Worm (Caenorhabditis elegans) whole organism, early embryonic: Measurements from ENCODE around the gene glb-2.

Experiments used
- B0310.2 ChIP-seq: sonication (generic microtip); optimal IDR thresholded peaks from 2 replicates; lab custom pipeline; 2016; ENCODE audit warnings: mild to moderate bottlenecking, missing genetic modification characterization, missing compliant biosample characterization
- F13C5.2 ChIP-seq: sonication (generic microtip); optimal IDR thresholded peaks from 2 replicates; lab custom pipeline; 2017; ENCODE audit warnings: mild to moderate bottlenecking, missing genetic modification characterization, inconsistent platforms, missing compliant biosample characterization
- aly-1 ChIP-seq: sonication (generic microtip); optimal IDR thresholded peaks from 2 replicates; lab custom pipeline; 2016; ENCODE audit warnings: missing genetic modification characterization, missing compliant biosample characterization
- ama-1 ChIP-seq: fragments of 150-350 bp; optimal IDR thresholded peaks from 2 replicates; lab custom pipeline; 2014
- ceh-13 ChIP-seq: fragments of 200-800 bp; sonication (Bioruptor generic); optimal IDR thresholded peaks from 2 replicates; lab custom pipeline; 2018; ENCODE audit warnings: mild to moderate bottlenecking, missing genetic modification characterization, missing compliant biosample characterization
- ceh-36 ChIP-seq: sonication (generic microtip); optimal IDR thresholded peaks from 2 replicates; lab custom pipeline; 2016; ENCODE audit warnings: missing genetic modification characterization, inconsistent platforms, missing compliant biosample characterization
- ets-7 ChIP-seq: sonication (generic microtip); optimal IDR thresholded peaks from 2 replicates; lab custom pipeline; 2016; ENCODE audit warnings: missing genotype, missing genetic modification characterization, missing compliant biosample characterization
- flt-1 ChIP-seq: fragments of 200-800 bp; sonication (Bioruptor generic); IDR thresholded peaks from 2 replicates; pipeline ENCODE4 v1.3.6; 2022; ENCODE audit warnings: missing genetic modification characterization, missing compliant biosample characterization
- hmbx-1 ChIP-seq: sonication (generic microtip); optimal IDR thresholded peaks from 2 replicates; lab custom pipeline; 2016; ENCODE audit warnings: mild to moderate bottlenecking, missing genetic modification characterization, missing compliant biosample characterization
- hmg-4 ChIP-seq: fragments of 200-800 bp; sonication (Bioruptor generic); optimal IDR thresholded peaks from 2 replicates; lab custom pipeline; 2018; ENCODE audit warnings: mild to moderate bottlenecking, missing genetic modification characterization, missing compliant biosample characterization
- hnd-1 ChIP-seq: sonication (generic microtip); optimal IDR thresholded peaks from 2 replicates; lab custom pipeline; 2016; ENCODE audit warnings: missing genetic modification characterization, missing compliant biosample characterization
- pes-1 ChIP-seq: fragments of 200-800 bp; sonication (Bioruptor generic); IDR thresholded peaks from 2 replicates; pipeline ENCODE4 v1.3.6; 2022; ENCODE audit warnings: missing genetic modification reagents, missing genetic modification characterization, missing compliant biosample characterization
- scrt-1 ChIP-seq: fragments of 200-800 bp; sonication (Bioruptor generic); IDR thresholded peaks from 2 replicates; pipeline ENCODE4 v1.3.6; 2022; ENCODE audit warnings: missing genetic modification characterization, missing compliant biosample characterization
- sea-1 ChIP-seq: fragments of 200-800 bp; sonication (Bioruptor generic); conservative IDR thresholded peaks from 2 replicates; pipeline ENCODE4 v1.3.6; 2022; ENCODE audit warnings: missing genetic modification characterization, missing compliant biosample characterization
- tbx-11 ChIP-seq: fragments of 200-800 bp; sonication (Bioruptor generic); IDR thresholded peaks from 2 replicates; pipeline ENCODE4 v1.3.6; 2022; ENCODE audit warnings: missing genetic modification characterization, missing compliant biosample characterization
- tbx-37 ChIP-seq: fragments of 200-800 bp; sonication (Bioruptor generic); conservative IDR thresholded peaks from 2 replicates; pipeline ENCODE4 v1.3.6; 2022; ENCODE audit warnings: missing genetic modification reagents, missing genetic modification characterization, missing compliant biosample characterization
- tra-4 ChIP-seq: sonication (generic microtip); optimal IDR thresholded peaks from 2 replicates; lab custom pipeline; 2017; ENCODE audit warnings: missing genetic modification characterization, missing compliant biosample characterization

The glb-2 gene

DNA sequence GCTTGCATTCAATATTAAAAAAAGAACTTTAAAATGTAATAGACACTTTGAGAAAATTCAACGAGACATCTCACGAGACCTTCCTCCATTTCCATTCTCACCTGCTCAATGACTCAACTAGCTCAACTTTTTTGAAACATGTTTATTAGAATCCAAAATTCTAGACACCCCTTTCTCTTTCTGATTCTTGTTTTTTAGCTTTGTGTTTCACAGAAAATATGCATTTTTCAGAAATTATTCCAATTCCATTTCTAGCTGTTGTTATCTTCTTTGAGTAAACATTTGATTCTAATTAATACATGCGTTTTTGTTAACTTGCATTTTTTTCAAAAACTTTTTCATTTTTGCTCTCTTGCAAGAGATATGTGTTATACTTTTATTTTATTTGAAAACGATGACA is 38.4 kb upstream of the glb-2 start:
- no peak for TF ChIP-seq ama-1
- TF ChIP-seq pes-1, result no peak
- no peak for TF ChIP-seq sea-1 (GFP tag; lab: Robert Waterston, UW)
- TF ChIP-seq ceh-13 (GFP tag; lab: Kevin White, UChicago), result no peak
- no peak for TF ChIP-seq ets-7 (tag; lab: Kevin White, UChicago)
- no peak for TF ChIP-seq ceh-36 (tag; lab: Kevin White, UChicago)
- no peak for TF ChIP-seq F13C5.2 (tag; lab: Kevin White, UChicago)
- no peak for TF ChIP-seq tra-4 (tag; lab: Kevin White, UChicago)
- TF ChIP-seq B0310.2 (tag; lab: Kevin White, UChicago), result no peak
- no peak for TF ChIP-seq hmg-4 (GFP tag; lab: Kevin White, UChicago)
- no peak for TF ChIP-seq tbx-11 (GFP tag; lab: Robert Waterston, UW)
- TF ChIP-seq hnd-1 (tag; lab: Kevin White, UChicago), result no peak

DNA sequence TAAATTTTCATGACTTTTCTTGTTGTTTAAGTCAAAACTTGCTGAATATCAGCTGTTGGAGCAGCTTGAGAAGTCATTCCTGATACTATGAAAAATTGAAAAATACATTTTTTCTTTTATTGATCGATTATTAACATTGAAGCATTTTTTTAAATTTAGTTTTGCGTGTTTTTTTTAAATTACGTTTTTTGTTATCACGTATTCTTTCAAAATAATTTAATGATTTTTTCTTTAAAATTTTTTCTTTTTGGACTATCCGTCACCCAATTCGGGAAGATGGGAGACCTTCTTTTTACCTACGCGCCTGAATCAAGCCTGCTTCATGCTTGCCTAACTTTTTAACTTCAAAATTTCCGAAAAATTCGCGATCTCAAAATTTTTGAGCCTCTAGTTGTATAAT is 31.1 kb upstream of the glb-2 start, which contains the start of gene F42C5.5:
F42C5.5 (minus strand) TSS at position 101 of the 400 bp plus-strand sequence.
- TF ChIP-seq tra-4 (tag; lab: Kevin White, UChicago) (no peak), ets-7 (tag; lab: Kevin White, UChicago) (no peak), F13C5.2 (tag; lab: Kevin White, UChicago) (no peak)

DNA sequence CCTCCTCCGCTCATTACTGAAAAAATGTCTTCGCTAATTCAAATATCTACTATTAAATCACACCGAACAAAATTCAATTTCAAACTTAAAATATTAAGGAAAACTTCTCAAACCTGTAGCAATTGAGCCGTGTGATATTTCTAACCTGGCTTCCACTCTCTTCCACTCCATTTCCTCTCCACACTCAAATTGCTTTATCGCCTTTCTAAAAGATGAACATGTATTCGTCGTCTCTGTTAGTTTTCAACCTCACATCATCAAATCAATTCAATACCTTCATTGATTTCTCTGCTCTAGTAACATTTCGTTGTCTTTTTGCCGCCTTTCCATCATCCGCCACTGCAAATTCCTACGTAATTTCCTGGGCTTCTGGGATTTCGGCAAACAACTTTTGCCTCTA is 28.9 kb upstream of the glb-2 start, which contains the start of gene F42C5.4:
F42C5.4 (minus strand) TSS at position 171 of the 400 bp plus-strand sequence.
- no peak for TF ChIP-seq aly-1 (tag; lab: Kevin White, UChicago)
- no peak for TF ChIP-seq ama-1
- TF ChIP-seq ets-7 (tag; lab: Kevin White, UChicago), result no peak
- no peak for TF ChIP-seq hmbx-1 (tag; lab: Kevin White, UChicago)
- TF ChIP-seq tbx-37 (GFP tag; lab: Robert Waterston, UW), result no peak
- no peak for TF ChIP-seq ceh-13 (GFP tag; lab: Kevin White, UChicago)
- TF ChIP-seq scrt-1 (GFP tag; lab: Robert Waterston, UW), result no peak
- TF ChIP-seq sea-1 (GFP tag; lab: Robert Waterston, UW), result no peak
- TF ChIP-seq tra-4 (tag; lab: Kevin White, UChicago), result no peak
- TF ChIP-seq pes-1, result no peak
- TF ChIP-seq F13C5.2 (tag; lab: Kevin White, UChicago), result no peak

DNA sequence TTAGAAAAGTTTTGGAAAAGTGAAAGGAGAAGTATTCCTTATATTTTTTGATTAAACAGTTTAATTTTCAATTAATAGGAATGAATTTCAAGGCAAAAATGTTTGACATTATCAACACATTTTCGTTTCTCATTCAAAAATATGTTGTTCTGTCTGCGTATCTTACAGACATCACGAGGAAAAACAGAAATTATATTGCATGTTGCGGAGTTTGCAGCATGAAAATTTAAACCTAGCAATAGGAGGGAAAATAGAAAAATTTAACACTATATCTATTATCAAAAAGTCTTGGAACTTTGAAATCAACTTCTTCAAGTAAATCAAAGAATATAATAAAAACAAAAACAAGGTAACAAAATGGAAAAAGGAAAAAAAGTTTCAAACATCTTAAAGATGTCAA is 28.0 kb upstream of the glb-2 start:
- TF ChIP-seq hmbx-1 (tag; lab: Kevin White, UChicago) (no peak), hmg-4 (GFP tag; lab: Kevin White, UChicago) (no peak), tbx-11 (GFP tag; lab: Robert Waterston, UW) (no peak), ama-1 (no peak), B0310.2 (tag; lab: Kevin White, UChicago) (no peak), tra-4 (tag; lab: Kevin White, UChicago) (no peak), ceh-36 (tag; lab: Kevin White, UChicago) (no peak), ceh-13 (GFP tag; lab: Kevin White, UChicago) (no peak), hnd-1 (tag; lab: Kevin White, UChicago) (no peak), ets-7 (tag; lab: Kevin White, UChicago) (no peak), pes-1 (no peak), flt-1 (no peak), tbx-37 (GFP tag; lab: Robert Waterston, UW) (no peak), F13C5.2 (tag; lab: Kevin White, UChicago) (no peak), scrt-1 (GFP tag; lab: Robert Waterston, UW) (no peak), sea-1 (GFP tag; lab: Robert Waterston, UW) (no peak), aly-1 (tag; lab: Kevin White, UChicago) (no peak)

DNA sequence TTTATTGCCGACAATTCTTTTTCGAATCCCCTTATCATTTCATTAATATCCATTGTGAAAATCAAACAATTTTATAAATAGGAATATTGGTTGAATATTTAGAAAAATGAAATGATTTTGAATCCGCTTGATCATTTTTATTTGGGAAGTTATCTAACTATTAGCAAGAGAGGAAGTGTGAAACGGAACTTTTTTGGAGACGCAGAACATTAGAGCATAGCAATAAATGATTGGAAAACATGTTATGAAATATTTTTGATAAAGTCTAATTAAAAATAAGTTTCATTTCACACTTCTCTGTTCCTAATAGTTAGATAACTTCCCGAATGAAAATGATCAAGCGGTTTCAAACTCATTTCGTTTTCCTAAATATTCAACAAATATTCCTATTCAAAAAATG is 24.4 kb upstream of the glb-2 start, which contains the start of gene F42C5.3:
F42C5.3 (minus strand) TSS at position 101 of the 400 bp plus-strand sequence.
- TF ChIP-seq tbx-11 (GFP tag; lab: Robert Waterston, UW) (no peak), flt-1 (no peak), tra-4 (tag; lab: Kevin White, UChicago) (no peak), hmg-4 (GFP tag; lab: Kevin White, UChicago) (no peak), hnd-1 (tag; lab: Kevin White, UChicago) (no peak), hmbx-1 (tag; lab: Kevin White, UChicago) (no peak)

DNA sequence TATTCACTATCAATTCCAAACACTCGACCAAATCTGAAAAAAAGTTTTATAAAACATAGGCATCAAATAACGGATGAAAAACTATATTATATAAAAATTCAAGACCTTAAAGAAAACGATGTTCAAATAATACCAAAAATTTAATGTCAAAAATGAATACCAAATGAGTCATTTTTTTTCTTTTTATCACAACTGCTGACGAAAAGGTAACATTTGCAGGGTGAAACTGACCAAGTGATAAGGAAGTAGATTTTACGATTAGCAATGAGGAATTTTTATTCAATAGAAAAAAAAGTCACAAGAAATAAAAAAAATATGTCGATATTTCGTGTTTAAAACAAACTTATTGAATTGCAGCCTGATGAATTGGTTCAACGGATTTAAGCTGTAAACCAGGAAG is 22.8 kb upstream of the glb-2 start, which contains the start of gene C06E4.8:
C06E4.8 (minus strand) TSS at position 37 of the 400 bp plus-strand sequence.
- no peak for TF ChIP-seq hnd-1 (tag; lab: Kevin White, UChicago)
- no peak for TF ChIP-seq ceh-36 (tag; lab: Kevin White, UChicago)
- TF ChIP-seq sea-1 (GFP tag; lab: Robert Waterston, UW), result no peak
- no peak for TF ChIP-seq tbx-37 (GFP tag; lab: Robert Waterston, UW)
- TF ChIP-seq B0310.2 (tag; lab: Kevin White, UChicago), result no peak
- TF ChIP-seq hmbx-1 (tag; lab: Kevin White, UChicago), result no peak
- no peak for TF ChIP-seq flt-1
- no peak for TF ChIP-seq scrt-1 (GFP tag; lab: Robert Waterston, UW)
- TF ChIP-seq hmg-4 (GFP tag; lab: Kevin White, UChicago), result no peak
- TF ChIP-seq ama-1, result no peak
- TF ChIP-seq tra-4 (tag; lab: Kevin White, UChicago), result no peak
- TF ChIP-seq tbx-11 (GFP tag; lab: Robert Waterston, UW), result no peak
- TF ChIP-seq aly-1 (tag; lab: Kevin White, UChicago), result no peak
- TF ChIP-seq F13C5.2 (tag; lab: Kevin White, UChicago), result no peak

DNA sequence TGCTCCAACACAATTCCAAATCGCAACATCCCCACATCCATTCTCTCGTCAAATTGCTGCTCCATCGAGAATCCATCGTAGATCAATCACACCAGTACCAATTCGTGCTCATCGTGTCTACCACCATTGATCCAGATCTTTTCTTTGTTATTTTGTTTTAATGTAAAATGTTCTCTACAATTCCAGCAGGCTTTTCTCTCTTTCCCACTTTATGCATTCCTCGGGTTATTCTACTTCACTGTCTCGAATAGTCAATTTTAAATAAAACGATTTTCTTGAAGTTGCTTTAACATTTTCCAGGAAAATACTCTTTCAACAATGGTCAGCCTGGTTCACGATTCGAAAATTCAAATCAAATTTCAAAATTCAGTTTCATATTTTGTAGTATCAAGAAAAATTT is 19.9 kb upstream of the glb-2 start, which contains the start of gene C06E4.1:
C06E4.1 (plus strand) TSS at position 301 of the 400 bp plus-strand sequence.
- no peak for TF ChIP-seq tbx-37 (GFP tag; lab: Robert Waterston, UW)
- no peak for TF ChIP-seq tra-4 (tag; lab: Kevin White, UChicago)
- TF ChIP-seq pes-1, result no peak
- no peak for TF ChIP-seq ceh-36 (tag; lab: Kevin White, UChicago)
- TF ChIP-seq hmg-4 (GFP tag; lab: Kevin White, UChicago), result no peak
- TF ChIP-seq hmbx-1 (tag; lab: Kevin White, UChicago), result no peak
- TF ChIP-seq B0310.2 (tag; lab: Kevin White, UChicago), result no peak
- TF ChIP-seq F13C5.2 (tag; lab: Kevin White, UChicago), result no peak
- TF ChIP-seq scrt-1 (GFP tag; lab: Robert Waterston, UW), result no peak
- no peak for TF ChIP-seq ets-7 (tag; lab: Kevin White, UChicago)
- no peak for TF ChIP-seq ama-1
- TF ChIP-seq tbx-11 (GFP tag; lab: Robert Waterston, UW), result no peak
